Fruit fly (Drosophila melanogaster) whole organism, embryonic: Measurements from ENCODE around the gene CG32650.

Source experiments
- CG11093 ChIP-seq: fragments of 200-800 bp; sonication (Bioruptor generic); IDR thresholded peaks from 3 replicates; pipeline ENCODE4 v1.3.6; 2022; ENCODE audit warnings: missing biosample characterization, missing genetic modification characterization
- CG11456 ChIP-seq: fragments of 200-800 bp; sonication (Bioruptor generic); IDR thresholded peaks from 3 replicates; pipeline ENCODE4 v1.3.6; 2022; ENCODE audit warnings: missing biosample characterization, missing genetic modification characterization
- CG12071 ChIP-seq: fragments of 200-800 bp; sonication (Bioruptor generic); optimal IDR thresholded peaks from 3 replicates; lab custom pipeline; 2018; ENCODE audit warnings: missing biosample characterization, mild to moderate bottlenecking, missing genetic modification characterization
- CG12155 ChIP-seq: fragments of 200-800 bp; sonication (Bioruptor generic); optimal IDR thresholded peaks from 3 replicates; lab custom pipeline; 2016; ENCODE audit warnings: missing biosample characterization, missing genetic modification characterization
- CG12942 ChIP-seq: fragments of 200-800 bp; sonication (Bioruptor generic); optimal IDR thresholded peaks from 3 replicates; lab custom pipeline; 2016; ENCODE audit warnings: missing biosample characterization, missing genetic modification characterization
- CG17385 ChIP-seq: fragments of 200-800 bp; sonication (Bioruptor generic); optimal IDR thresholded peaks from 3 replicates; lab custom pipeline; 2018; ENCODE audit warnings: missing biosample characterization, mild to moderate bottlenecking, missing genetic modification characterization
- CG17802 ChIP-seq: fragments of 200-800 bp; sonication (Bioruptor generic); optimal IDR thresholded peaks from 2 replicates; lab custom pipeline; 2018; ENCODE audit warnings: missing biosample characterization, mild to moderate bottlenecking, missing genetic modification characterization, moderate library complexity
- CG18262 ChIP-seq: fragments of 200-800 bp; optimal IDR thresholded peaks from 3 replicates; lab custom pipeline; 2019; ENCODE audit warnings: missing biosample characterization, mild to moderate bottlenecking, missing genetic modification characterization, moderate library complexity
- CG2116 ChIP-seq: fragments of 200-800 bp; sonication (Bioruptor generic); optimal IDR thresholded peaks from 3 replicates; lab custom pipeline; 2018; ENCODE audit warnings: missing biosample characterization, mild to moderate bottlenecking, missing genetic modification characterization
- CG2120 ChIP-seq: fragments of 200-800 bp; sonication (Bioruptor generic); optimal IDR thresholded peaks from 3 replicates; lab custom pipeline; 2016; ENCODE audit warnings: missing biosample characterization, missing genetic modification characterization
- CG2199 ChIP-seq: fragments of 200-800 bp; sonication (Bioruptor generic); IDR thresholded peaks from 3 replicates; pipeline ENCODE4 v1.3.6; 2022; ENCODE audit warnings: missing biosample characterization, missing genetic modification characterization
- CG30020 ChIP-seq: fragments of 200-800 bp; optimal IDR thresholded peaks from 2 replicates; lab custom pipeline; 2019; ENCODE audit warnings: missing biosample characterization, mild to moderate bottlenecking, missing genetic modification characterization, moderate library complexity
- CG3065 ChIP-seq: fragments of 200-800 bp; sonication (Bioruptor generic); optimal IDR thresholded peaks from 2 replicates; lab custom pipeline; 2016; ENCODE audit warnings: missing biosample characterization, missing genetic modification characterization
- CG33557 ChIP-seq: fragments of 200-800 bp; sonication (Bioruptor generic); optimal IDR thresholded peaks from 2 replicates; lab custom pipeline; 2019; ENCODE audit warnings: missing biosample characterization, mild to moderate bottlenecking, missing genetic modification characterization, moderate library complexity
- CG4424 ChIP-seq: fragments of 200-800 bp; sonication (Bioruptor generic); optimal IDR thresholded peaks from 3 replicates; lab custom pipeline; 2016; ENCODE audit warnings: missing biosample characterization, missing genetic modification characterization
- CG5180 ChIP-seq: fragments of 200-800 bp; sonication (Bioruptor generic); optimal IDR thresholded peaks from 3 replicates; lab custom pipeline; 2017; ENCODE audit warnings: missing biosample characterization, missing genetic modification characterization, mild to moderate bottlenecking, moderate library complexity, missing genetic modification reagents
- CG6654 ChIP-seq: fragments of 200-800 bp; sonication (Bioruptor generic); optimal IDR thresholded peaks from 2 replicates; lab custom pipeline; 2017; ENCODE audit warnings: missing biosample characterization, mild to moderate bottlenecking, missing genetic modification characterization
- CG6854 ChIP-seq: fragments of 200-800 bp; sonication (Bioruptor generic); optimal IDR thresholded peaks from 3 replicates; lab custom pipeline; 2017; ENCODE audit warnings: missing biosample characterization, mild to moderate bottlenecking, missing genetic modification characterization
- CG7963 ChIP-seq: fragments of 200-800 bp; sonication (Bioruptor generic); IDR thresholded peaks from 3 replicates; pipeline ENCODE4 v1.3.6; 2022; ENCODE audit warnings: missing biosample characterization, missing genetic modification characterization; ENCODE audit not compliant: partially characterized antibody
- CG8290 ChIP-seq, 3 experiments: fragments of 200-800 bp; sonication (Bioruptor generic); optimal IDR thresholded peaks; 2 replicates each; lab custom pipeline; 2016 to 2019; ENCODE audit warnings: missing biosample characterization in 3 of 3, missing genetic modification characterization in 3 of 3, mild to moderate bottlenecking in 2 of 3, moderate library complexity in 1 of 3
- Dbx ChIP-seq: fragments of 200-800 bp; sonication (Bioruptor generic); IDR thresholded peaks from 3 replicates; pipeline ENCODE4 v1.3.6; 2022; ENCODE audit warnings: missing biosample characterization, missing genetic modification characterization
- Dll ChIP-seq: fragments of 200-800 bp; sonication (Bioruptor generic); IDR thresholded peaks from 4 replicates; pipeline ENCODE4 v1.3.6; 2022; ENCODE audit warnings: missing biosample characterization, missing genetic modification characterization; ENCODE audit not compliant: partially characterized antibody
- Ets97D ChIP-seq: fragments of 200-800 bp; sonication (Bioruptor generic); optimal IDR thresholded peaks from 3 replicates; lab custom pipeline; 2016; ENCODE audit warnings: missing biosample characterization, missing genetic modification characterization
- Hr51 ChIP-seq, 2 experiments: fragments of 200-800 bp; sonication (Bioruptor generic); optimal IDR thresholded peaks; 2 replicates in 1 of 2; 3 replicates in 1 of 2; lab custom pipeline; 2016 to 2018; ENCODE audit warnings: missing biosample characterization in 2 of 2, missing genetic modification characterization in 2 of 2, mild to moderate bottlenecking in 1 of 2, moderate library complexity in 1 of 2
- Med ChIP-seq: fragments of 200-800 bp; sonication (Bioruptor generic); peaks from one replicate; lab custom pipeline; 2016; ENCODE audit warnings: missing biosample characterization, missing genetic modification characterization, mild to moderate bottlenecking, inconsistent platforms, moderate library complexity
- Optix ChIP-seq: fragments of 200-800 bp; sonication (Bioruptor generic); IDR thresholded peaks from 3 replicates; pipeline ENCODE4 v1.3.6; 2022; ENCODE audit warnings: missing biosample characterization, missing genetic modification characterization
- crol ChIP-seq: fragments of 200-800 bp; sonication (Bioruptor generic); IDR thresholded peaks from 2 replicates; pipeline ENCODE4 v1.3.6; 2022; ENCODE audit warnings: missing biosample characterization, missing genetic modification characterization
- crp ChIP-seq, 2 experiments: fragments of 200-800 bp; sonication (Bioruptor generic); optimal IDR thresholded peaks; 2 replicates in 1 of 2; 3 replicates in 1 of 2; lab custom pipeline; 2017; ENCODE audit warnings: missing biosample characterization in 2 of 2, missing genetic modification characterization in 2 of 2, mild to moderate bottlenecking in 1 of 2, moderate library complexity in 1 of 2
- cwo ChIP-seq: fragments of 200-800 bp; sonication (Bioruptor generic); optimal IDR thresholded peaks from 3 replicates; lab custom pipeline; 2017; ENCODE audit warnings: missing biosample characterization, missing genetic modification characterization, mild to moderate bottlenecking, moderate library complexity, missing genetic modification reagents
- en ChIP-seq: fragments of 200-800 bp; sonication (Bioruptor generic); optimal IDR thresholded peaks from 2 replicates; lab custom pipeline; 2016; ENCODE audit warnings: missing biosample characterization, missing genetic modification characterization
- fd96Cb ChIP-seq: fragments of 200-800 bp; sonication (Bioruptor generic); optimal IDR thresholded peaks from 2 replicates; lab custom pipeline; 2018; ENCODE audit warnings: missing biosample characterization, mild to moderate bottlenecking, missing genetic modification characterization, moderate library complexity
- gcm ChIP-seq: fragments of 200-800 bp; sonication (Bioruptor generic); optimal IDR thresholded peaks from 2 replicates; lab custom pipeline; 2019; ENCODE audit warnings: missing biosample characterization, mild to moderate bottlenecking, missing genetic modification characterization, moderate library complexity
- gem ChIP-seq: fragments of 200-800 bp; sonication (Bioruptor generic); optimal IDR thresholded peaks from 2 replicates; lab custom pipeline; 2019; ENCODE audit warnings: missing biosample characterization, mild to moderate bottlenecking, missing genetic modification characterization, moderate library complexity
- grau ChIP-seq: fragments of 200-800 bp; optimal IDR thresholded peaks from 3 replicates; lab custom pipeline; 2019; ENCODE audit warnings: missing biosample characterization, mild to moderate bottlenecking, missing genetic modification characterization, moderate library complexity
- gsb ChIP-seq: fragments of 200-800 bp; sonication (Bioruptor generic); IDR thresholded peaks from 2 replicates; pipeline ENCODE4 v1.3.6; 2022; ENCODE audit warnings: missing biosample characterization, missing genetic modification characterization
- hkb ChIP-seq, 2 experiments: fragments of 200-800 bp in 1 of 2; fragments of >200 bp in 1 of 2; sonication (Bioruptor generic) in 1 of 2; IDR thresholded peaks in 1 of 2; optimal IDR thresholded peaks in 1 of 2; 2 replicates each; pipeline versions ENCODE4 v1.3.6 to Lab custom; 2017 to 2022; ENCODE audit warnings: missing biosample characterization in 1 of 2, missing genetic modification characterization in 1 of 2
- ind ChIP-seq: fragments of 200-800 bp; sonication (Bioruptor generic); optimal IDR thresholded peaks from 3 replicates; lab custom pipeline; 2016; ENCODE audit warnings: missing biosample characterization, missing genetic modification characterization
- nerfin-2 ChIP-seq: fragments of 200-800 bp; sonication (Bioruptor generic); IDR thresholded peaks from 2 replicates; pipeline ENCODE4 v1.3.6; 2022; ENCODE audit warnings: missing biosample characterization, missing genetic modification characterization; ENCODE audit not compliant: partially characterized antibody
- row ChIP-seq: fragments of 200-800 bp; sonication (Bioruptor generic); IDR thresholded peaks from 3 replicates; pipeline ENCODE4 v1.3.6; 2022; ENCODE audit warnings: missing biosample characterization, missing genetic modification characterization
- sc ChIP-seq, 3 experiments: fragments of >200 bp in 2 of 3; fragments of 200-800 bp in 1 of 3; sonication (Bioruptor generic) in 1 of 3; optimal IDR thresholded peaks; 2 replicates in 2 of 3; 3 replicates in 1 of 3; lab custom pipeline; 2017; ENCODE audit warnings: mild to moderate bottlenecking in 1 of 3, missing biosample characterization in 1 of 3, missing genetic modification characterization in 1 of 3, missing genetic modification reagents in 1 of 3
- schlank ChIP-seq: fragments of 200-800 bp; sonication (Bioruptor generic); optimal IDR thresholded peaks from 2 replicates; lab custom pipeline; 2018; ENCODE audit warnings: missing biosample characterization, mild to moderate bottlenecking, missing genetic modification characterization
- slbo ChIP-seq: fragments of 200-800 bp; sonication (Bioruptor generic); IDR thresholded peaks from 2 replicates; pipeline ENCODE4 v1.3.6; 2022; ENCODE audit warnings: missing biosample characterization, missing genetic modification characterization
- slp2 ChIP-seq: fragments of 200-800 bp; sonication (Bioruptor generic); optimal IDR thresholded peaks from 2 replicates; lab custom pipeline; 2016; ENCODE audit warnings: missing biosample characterization, missing genetic modification characterization
- so ChIP-seq: fragments of 200-800 bp; sonication (Bioruptor generic); IDR thresholded peaks from 3 replicates; pipeline ENCODE4 v1.3.6; 2022; ENCODE audit warnings: missing biosample characterization, missing genetic modification characterization
- sob ChIP-seq: fragments of 200-800 bp; sonication (Bioruptor generic); IDR thresholded peaks from 2 replicates; pipeline ENCODE4 v1.3.6; 2022; ENCODE audit warnings: missing biosample characterization, missing genetic modification characterization
- sr ChIP-seq: fragments of 200-800 bp; sonication (Bioruptor generic); IDR thresholded peaks from 3 replicates; pipeline ENCODE4 v1.3.6; 2022; ENCODE audit warnings: missing biosample characterization, missing genetic modification characterization
- tap ChIP-seq: fragments of 200-800 bp; optimal IDR thresholded peaks from 3 replicates; lab custom pipeline; 2019; ENCODE audit warnings: missing biosample characterization, mild to moderate bottlenecking, missing genetic modification characterization, moderate library complexity
- ttk ChIP-seq: fragments of 200-800 bp; sonication (Bioruptor generic); IDR thresholded peaks from 2 replicates; pipeline ENCODE4 v2.1.2; 2022; ENCODE audit warnings: missing biosample characterization, missing genetic modification characterization
- zfh1 ChIP-seq: fragments of 200-800 bp; sonication (Bioruptor generic); IDR thresholded peaks from 3 replicates; pipeline ENCODE4 v1.3.6; 2022; ENCODE audit warnings: missing biosample characterization, missing genetic modification characterization

The CG32650 gene

dm6 chrX:12895114-12895723 is 3.2 kb downstream of the CG32650 start (continued):
- TF ChIP-seq CG3065 (GFP tag; lab: Kevin White, UChicago) (no peak), CG2199 (GFP tag; lab: Robert Waterston, UW) (no peak), CG2116 (GFP tag; lab: Kevin White, UChicago) (no peak), slbo (peak; percentile 44; the same call in 1 of the 2 replicates), CG11093 (GFP tag; lab: Robert Waterston, UW) (no peak), sob (GFP tag; lab: Robert Waterston, UW) (no peak), Dbx (GFP tag; lab: Robert Waterston, UW) (no peak), grau (tag; lab: Kevin White, UChicago) (peak; percentile 49), nerfin-2 (GFP tag; lab: Robert Waterston, UW) (no peak), CG12942 (no peak), sr (GFP tag; lab: Robert Waterston, UW) (no peak), CG4424 (GFP tag; lab: Kevin White, UChicago) (no peak), gem (tag; lab: Kevin White, UChicago) (peak; percentile 27), so (GFP tag; lab: Robert Waterston, UW) (no peak), CG5180 (no peak), Optix (GFP tag; lab: Robert Waterston, UW) (no peak), tap (tag; lab: Kevin White, UChicago) (no peak), Dll (GFP tag; lab: Robert Waterston, UW) (no peak), CG11456 (no peak), ttk (no peak), CG6854 (GFP tag; lab: Kevin White, UChicago) (no peak), CG12071 (GFP tag; lab: Kevin White, UChicago) (no peak), crol (GFP tag; lab: Robert Waterston, UW) (peak; percentile 18; the same call in 1 of the 2 replicates), CG30020 (tag; lab: Kevin White, UChicago) (no peak), hkb (optimal IDR thresholded peaks at IDR 0.05; lab: Kevin White, UChicago) (no peak), hkb (GFP tag; IDR thresholded peaks at IDR 0.05; lab: Robert Waterston, UW) (no peak), CG7963 (GFP tag; lab: Robert Waterston, UW) (no peak), Hr51 (GFP tag; optimal IDR thresholded peaks at IDR 0.05; lab: Kevin White, UChicago) (peak in 1 of 2 experiments; percentile 4), crp (GFP tag; optimal IDR thresholded peaks at IDR 0.05; lab: Kevin White, UChicago) (no peak), schlank (tag; lab: Kevin White, UChicago) (no peak), en (GFP tag; lab: Kevin White, UChicago) (no peak), cwo (GFP tag; lab: Kevin White, UChicago) (peak; percentile 21), Med (GFP tag; lab: Kevin White, UChicago) (peak; percentile 69), CG17802 (tag; lab: Kevin White, UChicago) (no peak), CG8290 (GFP tag; optimal IDR thresholded peaks at IDR 0.05; lab: Kevin White, UChicago) (no peak), CG8290 (tag; optimal IDR thresholded peaks at IDR 0.05; lab: Kevin White, UChicago) (no peak), CG18262 (tag; lab: Kevin White, UChicago) (no peak), gcm (no peak), gsb (GFP tag; lab: Robert Waterston, UW) (no peak), zfh1 (GFP tag; lab: Robert Waterston, UW) (no peak), CG17385 (GFP tag; lab: Kevin White, UChicago) (no peak), CG33557 (GFP tag; lab: Kevin White, UChicago) (no peak), Ets97D (no peak), ind (GFP tag; lab: Kevin White, UChicago) (no peak), CG2120 (peak; percentile 60), CG12155 (peak; percentile 2), row (GFP tag; lab: Robert Waterston, UW) (peak; percentile 47; the same call in 2 of the 3 replicates), slp2 (no peak), fd96Cb (no peak), CG6654 (GFP tag; lab: Kevin White, UChicago) (no peak), sc (optimal IDR thresholded peaks at IDR 0.05; lab: Kevin White, UChicago) (no peak), sc (GFP tag; optimal IDR thresholded peaks at IDR 0.05; lab: Kevin White, UChicago) (no peak)
